Worm (Caenorhabditis elegans) whole organism, L1 larva: ENCODE results near the gene D1054.10.

Source experiments
- aha-1 ChIP-seq: fragments of 150-350 bp; optimal IDR thresholded peaks from 2 replicates; lab custom pipeline; 2014; ENCODE audit warnings: missing biosample characterization, missing genetic modification characterization
- blmp-1 ChIP-seq: fragments of 150-350 bp; optimal IDR thresholded peaks from 2 replicates; lab custom pipeline; 2014; ENCODE audit warnings: missing biosample characterization, missing genetic modification characterization
- ceh-8 ChIP-seq: fragments of 200-800 bp; sonication (Bioruptor generic); optimal IDR thresholded peaks from 2 replicates; lab custom pipeline; 2018; ENCODE audit warnings: mild to moderate bottlenecking, missing genetic modification characterization, moderate library complexity, missing compliant biosample characterization
- ceh-82 ChIP-seq, 3 experiments: fragments of 150-350 bp in 1 of 3; sonication (generic microtip) in 2 of 3; optimal IDR thresholded peaks; 2 replicates each; lab custom pipeline; 2014 to 2017; ENCODE audit warnings: missing biosample characterization in 3 of 3, missing genetic modification characterization in 3 of 3
- ceh-90 ChIP-seq: sonication (generic microtip); optimal IDR thresholded peaks from 2 replicates; lab custom pipeline; 2016; ENCODE audit warnings: missing genetic modification characterization, missing compliant biosample characterization
- ces-1 ChIP-seq: fragments of 150-350 bp; optimal IDR thresholded peaks from 2 replicates; lab custom pipeline; 2014; ENCODE audit warnings: missing biosample characterization, missing genetic modification reagents, missing genetic modification characterization
- dsc-1 ChIP-seq: sonication (generic microtip); optimal IDR thresholded peaks from 2 replicates; lab custom pipeline; 2016; ENCODE audit warnings: mild to moderate bottlenecking, missing genetic modification characterization, missing compliant biosample characterization
- efl-1 ChIP-seq, 4 experiments: fragments of 150-350 bp; optimal IDR thresholded peaks in 3 of 4; peaks in 1 of 4; 1 replicate in 1 of 4; 2 replicates in 3 of 4; lab custom pipeline; 2014; ENCODE audit warnings: missing biosample characterization in 2 of 4, missing genetic modification characterization in 2 of 4, missing genetic modification reagents in 2 of 4
- efl-3 ChIP-seq: fragments of 200-800 bp; sonication (Bioruptor generic); optimal IDR thresholded peaks from 2 replicates; lab custom pipeline; 2018; ENCODE audit warnings: mild to moderate bottlenecking, missing genetic modification characterization, missing compliant biosample characterization
- egl-27 ChIP-seq, 2 experiments: fragments of 150-350 bp in 1 of 2; sonication (generic microtip); optimal IDR thresholded peaks; 3 replicates each; lab custom pipeline; 2017 to 2018; ENCODE audit warnings: missing biosample characterization in 2 of 2, missing genetic modification characterization in 2 of 2, missing genetic modification reagents in 2 of 2
- ets-5 ChIP-seq: fragments of 200-800 bp; sonication (Bioruptor generic); IDR thresholded peaks from 2 replicates; pipeline ENCODE4 v1.3.6; 2022; ENCODE audit warnings: missing genetic modification characterization, missing compliant biosample characterization
- fkh-4 ChIP-seq: sonication (generic microtip); optimal IDR thresholded peaks from 2 replicates; lab custom pipeline; 2016; ENCODE audit warnings: missing compliant biosample characterization, missing genetic modification characterization, borderline replicate concordance
- fkh-8 ChIP-seq: sonication (generic microtip); optimal IDR thresholded peaks from 2 replicates; lab custom pipeline; 2016; ENCODE audit warnings: mild to moderate bottlenecking, missing genetic modification characterization, missing compliant biosample characterization
- fos-1 ChIP-seq: fragments of 150-350 bp; optimal IDR thresholded peaks from 2 replicates; lab custom pipeline; 2014; ENCODE audit warnings: missing biosample characterization, missing genetic modification characterization
- hlh-4 ChIP-seq: sonication (generic microtip); optimal IDR thresholded peaks from 2 replicates; lab custom pipeline; 2016; ENCODE audit warnings: mild to moderate bottlenecking, missing genetic modification characterization, missing compliant biosample characterization
- hpl-2 ChIP-seq: fragments of 150-350 bp; optimal IDR thresholded peaks from 2 replicates; lab custom pipeline; 2014; ENCODE audit warnings: missing biosample characterization, missing genetic modification reagents, missing genetic modification characterization
- irx-1 ChIP-seq: sonication (generic microtip); optimal IDR thresholded peaks from 2 replicates; lab custom pipeline; 2016; ENCODE audit warnings: missing genetic modification characterization, missing compliant biosample characterization
- isw-1 ChIP-seq: fragments of 200-800 bp; sonication (Bioruptor generic); IDR thresholded peaks from 2 replicates; pipeline ENCODE4 v1.3.6; 2022; ENCODE audit warnings: missing genetic modification characterization, missing compliant biosample characterization
- jun-1 ChIP-seq: fragments of 150-350 bp; optimal IDR thresholded peaks from 2 replicates; lab custom pipeline; 2014; ENCODE audit warnings: missing biosample characterization, missing genetic modification reagents, missing genetic modification characterization
- lin-13 ChIP-seq: fragments of 150-350 bp; optimal IDR thresholded peaks from 2 replicates; lab custom pipeline; 2014; ENCODE audit warnings: missing biosample characterization, missing genetic modification reagents, missing genetic modification characterization
- lin-35 ChIP-seq, 2 experiments: fragments of 150-350 bp; optimal IDR thresholded peaks; 2 replicates each; lab custom pipeline; 2014; ENCODE audit warnings: missing biosample characterization in 2 of 2, missing genetic modification characterization in 2 of 2, missing genetic modification reagents in 2 of 2
- lin-39 ChIP-seq: fragments of 150-350 bp; optimal IDR thresholded peaks from 2 replicates; lab custom pipeline; 2014; ENCODE audit warnings: missing biosample characterization, missing genetic modification reagents, missing genetic modification characterization
- lir-3 ChIP-seq: sonication (generic microtip); optimal IDR thresholded peaks from 2 replicates; lab custom pipeline; 2016; ENCODE audit warnings: mild to moderate bottlenecking, missing genetic modification characterization, moderate library complexity, missing compliant biosample characterization; ENCODE audit not compliant: poor library complexity
- mab-9 ChIP-seq: fragments of 200-800 bp; sonication (Bioruptor generic); IDR thresholded peaks from 2 replicates; pipeline ENCODE4 v1.3.6; 2022; ENCODE audit warnings: missing genetic modification reagents, missing genetic modification characterization, missing compliant biosample characterization
- mef-2 ChIP-seq: fragments of 150-350 bp; optimal IDR thresholded peaks from 2 replicates; lab custom pipeline; 2014; ENCODE audit warnings: missing biosample characterization, missing genetic modification characterization
- mep-1 ChIP-seq: fragments of 150-350 bp; optimal IDR thresholded peaks from 2 replicates; lab custom pipeline; 2014; ENCODE audit warnings: missing biosample characterization, missing genetic modification characterization
- nhr-12 ChIP-seq: sonication (generic microtip); optimal IDR thresholded peaks from 2 replicates; lab custom pipeline; 2017; ENCODE audit warnings: missing biosample characterization, missing genetic modification characterization
- nhr-19 ChIP-seq: fragments of 200-800 bp; sonication (Bioruptor generic); conservative IDR thresholded peaks from 2 replicates; pipeline ENCODE4 v1.3.6; 2022; ENCODE audit warnings: missing genetic modification characterization, missing compliant biosample characterization
- nhr-20 ChIP-seq: sonication (generic microtip); optimal IDR thresholded peaks from 2 replicates; lab custom pipeline; 2016; ENCODE audit warnings: mild to moderate bottlenecking, missing genetic modification characterization, missing compliant biosample characterization
- nhr-47 ChIP-seq: sonication (generic microtip); optimal IDR thresholded peaks from 2 replicates; lab custom pipeline; 2016; ENCODE audit warnings: mild to moderate bottlenecking, missing genetic modification characterization, moderate library complexity, missing compliant biosample characterization
- nhr-71 ChIP-seq: sonication (generic microtip); optimal IDR thresholded peaks from 2 replicates; lab custom pipeline; 2016; ENCODE audit warnings: mild to moderate bottlenecking, missing genetic modification characterization, moderate library complexity, missing compliant biosample characterization
- nhr-77 ChIP-seq: fragments of 150-350 bp; optimal IDR thresholded peaks from 2 replicates; lab custom pipeline; 2014; ENCODE audit warnings: missing biosample characterization, missing genetic modification characterization
- nhr-84 ChIP-seq: sonication (generic microtip); optimal IDR thresholded peaks from 2 replicates; lab custom pipeline; 2017; ENCODE audit warnings: missing biosample characterization, missing genetic modification characterization
- nhr-90 ChIP-seq: sonication (generic microtip); optimal IDR thresholded peaks from 2 replicates; lab custom pipeline; 2016; ENCODE audit warnings: mild to moderate bottlenecking, missing genetic modification characterization, missing compliant biosample characterization; ENCODE audit not compliant: poor library complexity
- pag-3 ChIP-seq: sonication (generic microtip); optimal IDR thresholded peaks from 2 replicates; lab custom pipeline; 2017; ENCODE audit warnings: missing genetic modification characterization, mild to moderate bottlenecking, missing compliant biosample characterization, antibody characterized with exemption, borderline replicate concordance; ENCODE audit not compliant: insufficient read depth
- pax-3 ChIP-seq: fragments of 200-800 bp; sonication (Bioruptor generic); optimal IDR thresholded peaks from 2 replicates; lab custom pipeline; 2018; ENCODE audit warnings: mild to moderate bottlenecking, missing genetic modification characterization, moderate library complexity, missing compliant biosample characterization
- pqm-1 ChIP-seq: sonication (generic microtip); optimal IDR thresholded peaks from 3 replicates; lab custom pipeline; 2017; ENCODE audit warnings: missing biosample characterization, missing genetic modification characterization
- skn-1 ChIP-seq: fragments of 150-350 bp; optimal IDR thresholded peaks from 2 replicates; lab custom pipeline; 2014; ENCODE audit warnings: missing biosample characterization, missing genetic modification characterization
- snpc-4 ChIP-seq: fragments of 150-350 bp; optimal IDR thresholded peaks from 2 replicates; lab custom pipeline; 2014; ENCODE audit warnings: missing biosample characterization, missing genetic modification characterization
- sox-4 ChIP-seq: sonication (generic microtip); optimal IDR thresholded peaks from 2 replicates; lab custom pipeline; 2016; ENCODE audit warnings: missing genetic modification characterization, missing compliant biosample characterization
- sptf-1 ChIP-seq: fragments of 150-350 bp; optimal IDR thresholded peaks from 2 replicates; lab custom pipeline; 2014; ENCODE audit warnings: missing biosample characterization, missing genetic modification characterization
- sup-37 ChIP-seq: fragments of 200-800 bp; sonication (Bioruptor generic); optimal IDR thresholded peaks from 2 replicates; lab custom pipeline; 2018; ENCODE audit warnings: mild to moderate bottlenecking, missing genetic modification characterization, missing compliant biosample characterization
- tlp-1 ChIP-seq: fragments of 150-350 bp; optimal IDR thresholded peaks from 2 replicates; lab custom pipeline; 2014; ENCODE audit warnings: missing biosample characterization, missing genetic modification characterization
- unc-62 ChIP-seq: fragments of 150-350 bp; optimal IDR thresholded peaks from 2 replicates; lab custom pipeline; 2014; ENCODE audit warnings: missing biosample characterization, missing genetic modification reagents, missing genetic modification characterization
- vab-15 ChIP-seq: sonication (generic microtip); optimal IDR thresholded peaks from 2 replicates; lab custom pipeline; 2017; ENCODE audit warnings: missing genotype, mild to moderate bottlenecking, missing genetic modification characterization, missing compliant biosample characterization
- zag-1 ChIP-seq: fragments of 150-350 bp; optimal IDR thresholded peaks from 2 replicates; lab custom pipeline; 2014; ENCODE audit warnings: missing biosample characterization, missing genetic modification characterization
- ztf-11 ChIP-seq, 2 experiments: sonication (generic microtip); optimal IDR thresholded peaks; 2 replicates each; lab custom pipeline; 2016 to 2017; ENCODE audit warnings: missing genetic modification characterization in 2 of 2, missing biosample characterization in 1 of 2, missing compliant biosample characterization in 1 of 2
- ztf-4 ChIP-seq: fragments of 150-350 bp; optimal IDR thresholded peaks from 2 replicates; lab custom pipeline; 2014; ENCODE audit warnings: missing biosample characterization, missing genetic modification characterization

Gene D1054.10

ce11 chrV:10807862-10808327, 15.2 kb upstream of the D1054.10 start, which contains the start of gene plrg-1 (continued):
- TF ChIP-seq efl-1 (optimal IDR thresholded peaks at IDR 0.05; lab: Kevin White, UChicago) (peak; percentile 80 to 86), efl-1 (GFP tag; optimal IDR thresholded peaks at IDR 0.05 in 1 of 2; lab: Kevin White, UChicago) (peak; percentile 79 to 98), hpl-2 (GFP tag; lab: Kevin White, UChicago) (peak; percentile 43), efl-3 (GFP tag; lab: Kevin White, UChicago) (no peak), nhr-12 (tag; lab: Kevin White, UChicago) (no peak), pag-3 (tag; lab: Kevin White, UChicago) (no peak), mef-2 (no peak), hlh-4 (tag; lab: Kevin White, UChicago) (no peak), sox-4 (peak; percentile 38), ceh-82 (tag; optimal IDR thresholded peaks at IDR 0.05; lab: Kevin White, UChicago) (peak; percentile 69 to 89 (median 84)), unc-62 (GFP tag; lab: Kevin White, UChicago) (no peak), mab-9 (GFP tag; lab: Robert Waterston, UW) (peak; percentile 77), sptf-1 (tag; lab: Kevin White, UChicago) (no peak), nhr-20 (tag; lab: Kevin White, UChicago) (peak; percentile 91), blmp-1 (tag; lab: Kevin White, UChicago) (peak; percentile 74), nhr-71 (peak; percentile 94), nhr-19 (GFP tag; lab: Robert Waterston, UW) (peak; percentile 93), ets-5 (GFP tag; lab: Robert Waterston, UW) (no peak), fkh-4 (tag; lab: Kevin White, UChicago) (peak; percentile 45), ceh-8 (GFP tag; lab: Kevin White, UChicago) (peak; percentile 83), dsc-1 (peak; percentile 91), egl-27 (tag; optimal IDR thresholded peaks at IDR 0.05; lab: Kevin White, UChicago) (peak in 1 of 2 experiments; percentile 48), jun-1 (tag; lab: Kevin White, UChicago) (peak; percentile 49), nhr-47 (peak; percentile 89), fkh-8 (tag; lab: Kevin White, UChicago) (peak; percentile 72), nhr-90 (peak; percentile 89), lin-13 (peak; percentile 81), snpc-4 (tag; lab: Kevin White, UChicago) (peak; percentile 90), tlp-1 (tag; lab: Kevin White, UChicago) (no peak), sup-37 (GFP tag; lab: Kevin White, UChicago) (peak; percentile 69), ztf-11 (tag; optimal IDR thresholded peaks at IDR 0.05; lab: Kevin White, UChicago) (peak in 1 of 2 experiments; percentile 77), isw-1 (GFP tag; lab: Robert Waterston, UW) (peak; percentile 85), ztf-4 (tag; lab: Kevin White, UChicago) (peak; percentile 80), zag-1 (tag; lab: Kevin White, UChicago) (no peak), nhr-77 (tag; lab: Kevin White, UChicago) (peak; percentile 69), ceh-90 (tag; lab: Kevin White, UChicago) (peak; percentile 51), lin-39 (tag; lab: Kevin White, UChicago) (peak; percentile 80), pqm-1 (no peak), pax-3 (tag; lab: Kevin White, UChicago) (peak; percentile 74), aha-1 (peak; percentile 25), lin-35 (GFP tag; optimal IDR thresholded peaks at IDR 0.05; lab: Kevin White, UChicago) (peak; percentile 76 to 86), skn-1 (tag; lab: Kevin White, UChicago) (peak; percentile 90), ces-1 (peak; percentile 14), fos-1 (tag; lab: Kevin White, UChicago) (peak; percentile 71), mep-1 (peak; percentile 91), vab-15 (tag; lab: Kevin White, UChicago) (peak; percentile 75), irx-1 (tag; lab: Kevin White, UChicago) (peak; percentile 75), lir-3 (tag; lab: Kevin White, UChicago) (peak; percentile 83), nhr-84 (tag; lab: Kevin White, UChicago) (no peak)
- TF ChIP-seq, all 84 proteins: peak for 64
